Worm (Caenorhabditis elegans): Measurements from ENCODE around the gene mrp-3.

- TF ChIP-seq unc-39 (tag; optimal IDR thresholded peaks at IDR 0.05), result no peak
- no peak for TF ChIP-seq snpc-4 (tag; optimal IDR thresholded peaks at IDR 0.05)
- TF ChIP-seq lin-32 (GFP tag; optimal IDR thresholded peaks at IDR 0.05), result no peak
- no peak for TF ChIP-seq pha-4 (tag; optimal IDR thresholded peaks at IDR 0.05)
- no peak for TF ChIP-seq ceh-83 (GFP tag; optimal IDR thresholded peaks at IDR 0.05)
- no peak for TF ChIP-seq ceh-39 (tag; optimal IDR thresholded peaks at IDR 0.05)
- TF ChIP-seq nhr-76 (tag; optimal IDR thresholded peaks at IDR 0.05), result no peak
- no peak for TF ChIP-seq nhr-12 (tag; optimal IDR thresholded peaks at IDR 0.05)
These were observed 49.5 kb upstream of the mrp-3 start for ce11 chrX:15988577-15988976.

Measured in whole organism, mixed stage, embryonic.